Fruit fly (Drosophila melanogaster) whole organism, embryonic: ENCODE data around the gene Nmt.

ENCODE experiments used
- CG10147 ChIP-seq: fragments of 200-800 bp; sonication (Bioruptor generic); optimal IDR thresholded peaks from 2 replicates; lab custom pipeline; 2019; ENCODE audit warnings: missing biosample characterization, mild to moderate bottlenecking, missing genetic modification characterization, moderate library complexity
- CG10267 ChIP-seq: fragments of 200-800 bp; sonication (Bioruptor generic); optimal IDR thresholded peaks from 2 replicates; lab custom pipeline; 2018; ENCODE audit warnings: missing biosample characterization, mild to moderate bottlenecking, missing genetic modification characterization, moderate library complexity
- CG10431 ChIP-seq: fragments of 200-800 bp; sonication (Bioruptor generic); optimal IDR thresholded peaks from 3 replicates; lab custom pipeline; 2018; ENCODE audit warnings: missing biosample characterization, mild to moderate bottlenecking, missing genetic modification characterization
- CG11093 ChIP-seq: fragments of 200-800 bp; sonication (Bioruptor generic); IDR thresholded peaks from 3 replicates; pipeline ENCODE4 v1.3.6; 2022; ENCODE audit warnings: missing biosample characterization, missing genetic modification characterization
- CG11504 ChIP-seq: fragments of 200-800 bp; sonication (Bioruptor generic); optimal IDR thresholded peaks from 3 replicates; lab custom pipeline; 2019; ENCODE audit warnings: missing biosample characterization, mild to moderate bottlenecking, missing genetic modification characterization, moderate library complexity
- CG12155 ChIP-seq: fragments of 200-800 bp; sonication (Bioruptor generic); optimal IDR thresholded peaks from 3 replicates; lab custom pipeline; 2016; ENCODE audit warnings: missing biosample characterization, missing genetic modification characterization
- CG13287 ChIP-seq: fragments of 200-800 bp; sonication (Bioruptor generic); IDR thresholded peaks from 2 replicates; pipeline ENCODE4 v1.3.6; 2022; ENCODE audit warnings: missing biosample characterization, missing genetic modification characterization; ENCODE audit not compliant: partially characterized antibody
- CG16779 ChIP-seq: fragments of 200-800 bp; sonication (Bioruptor generic); IDR thresholded peaks from 2 replicates; pipeline ENCODE4 v1.3.6; 2022; ENCODE audit warnings: missing biosample characterization, missing genetic modification characterization
- CG17359 ChIP-seq: fragments of 200-800 bp; sonication (Bioruptor generic); optimal IDR thresholded peaks from 3 replicates; lab custom pipeline; 2018; ENCODE audit warnings: missing biosample characterization, mild to moderate bottlenecking, missing genetic modification characterization, moderate library complexity
- CG2116 ChIP-seq: fragments of 200-800 bp; sonication (Bioruptor generic); optimal IDR thresholded peaks from 3 replicates; lab custom pipeline; 2018; ENCODE audit warnings: missing biosample characterization, mild to moderate bottlenecking, missing genetic modification characterization
- CG2202 ChIP-seq: fragments of 200-800 bp; sonication (Bioruptor generic); optimal IDR thresholded peaks from 2 replicates; lab custom pipeline; 2018; ENCODE audit warnings: missing biosample characterization, mild to moderate bottlenecking, missing genetic modification characterization
- CG2712 ChIP-seq: fragments of 200-800 bp; optimal IDR thresholded peaks from 3 replicates; lab custom pipeline; 2019; ENCODE audit warnings: missing biosample characterization, mild to moderate bottlenecking, missing genetic modification characterization, moderate library complexity
- CG3065 ChIP-seq: fragments of 200-800 bp; sonication (Bioruptor generic); optimal IDR thresholded peaks from 2 replicates; lab custom pipeline; 2016; ENCODE audit warnings: missing biosample characterization, missing genetic modification characterization
- CG3838 ChIP-seq: fragments of 200-800 bp; sonication (Bioruptor generic); optimal IDR thresholded peaks from 3 replicates; lab custom pipeline; 2016; ENCODE audit warnings: missing biosample characterization, missing genetic modification characterization
- CG4360 ChIP-seq: fragments of 200-800 bp; sonication (Bioruptor generic); IDR thresholded peaks from 2 replicates; pipeline ENCODE4 v1.3.6; 2022; ENCODE audit warnings: missing biosample characterization, missing genetic modification characterization
- CG6683 ChIP-seq: fragments of 200-800 bp; sonication (Bioruptor generic); optimal IDR thresholded peaks from 2 replicates; lab custom pipeline; 2017; ENCODE audit warnings: missing biosample characterization, mild to moderate bottlenecking, missing genetic modification characterization, missing genetic modification reagents
- CG7786 ChIP-seq: fragments of 200-800 bp; sonication (Bioruptor generic); optimal IDR thresholded peaks from 2 replicates; lab custom pipeline; 2016; ENCODE audit warnings: missing biosample characterization, missing genetic modification characterization
- CG7839 ChIP-seq: fragments of 200-800 bp; sonication (Bioruptor generic); optimal IDR thresholded peaks from 3 replicates; lab custom pipeline; 2018; ENCODE audit warnings: missing biosample characterization, mild to moderate bottlenecking, missing genetic modification characterization, moderate library complexity
- CG8388 ChIP-seq: fragments of 200-800 bp; sonication (Bioruptor generic); optimal IDR thresholded peaks from 2 replicates; lab custom pipeline; 2019; ENCODE audit warnings: missing biosample characterization, mild to moderate bottlenecking, missing genetic modification characterization, moderate library complexity
- CG8765 ChIP-seq: fragments of 200-800 bp; sonication (Bioruptor generic); IDR thresholded peaks from 2 replicates; pipeline ENCODE4 v1.3.6; 2022; ENCODE audit warnings: missing biosample characterization, missing genetic modification characterization
- D ChIP-seq, 2 experiments: fragments of 200-800 bp in 1 of 2; fragments of >200 bp in 1 of 2; sonication (Bioruptor generic) in 1 of 2; optimal IDR thresholded peaks; 2 replicates in 1 of 2; 3 replicates in 1 of 2; lab custom pipeline; 2017; ENCODE audit warnings: mild to moderate bottlenecking in 1 of 2, missing biosample characterization in 1 of 2, missing genetic modification characterization in 1 of 2, missing genetic modification reagents in 1 of 2
- E2f1 ChIP-seq: fragments of 200-800 bp; sonication (Bioruptor generic); IDR thresholded peaks from 2 replicates; pipeline ENCODE4 v1.3.6; 2022; ENCODE audit warnings: missing biosample characterization, missing genetic modification characterization
- Ets97D ChIP-seq: fragments of 200-800 bp; sonication (Bioruptor generic); optimal IDR thresholded peaks from 3 replicates; lab custom pipeline; 2016; ENCODE audit warnings: missing biosample characterization, missing genetic modification characterization
- Mad ChIP-seq: fragments of 200-800 bp; sonication (Bioruptor generic); optimal IDR thresholded peaks from 2 replicates; lab custom pipeline; 2016; ENCODE audit warnings: missing biosample characterization, missing genetic modification characterization
- Oaz ChIP-seq: fragments of 200-800 bp; sonication (Bioruptor generic); IDR thresholded peaks from 2 replicates; pipeline ENCODE4 v1.3.6; 2022; ENCODE audit warnings: missing biosample characterization, missing genetic modification characterization
- Sox100B ChIP-seq: fragments of 200-800 bp; sonication (Bioruptor generic); optimal IDR thresholded peaks from 3 replicates; lab custom pipeline; 2018; ENCODE audit warnings: missing biosample characterization, mild to moderate bottlenecking, missing genetic modification characterization
- ac ChIP-seq: fragments of 200-800 bp; sonication (Bioruptor generic); optimal IDR thresholded peaks from 3 replicates; lab custom pipeline; 2017; ENCODE audit warnings: missing biosample characterization, mild to moderate bottlenecking, missing genetic modification characterization
- ase ChIP-seq: fragments of 200-800 bp; sonication (Bioruptor generic); IDR thresholded peaks from 3 replicates; pipeline ENCODE4 v1.3.6; 2022; ENCODE audit warnings: missing biosample characterization, missing genetic modification characterization
- bigmax ChIP-seq: fragments of 200-800 bp; sonication (Bioruptor generic); optimal IDR thresholded peaks from 2 replicates; lab custom pipeline; 2018; ENCODE audit warnings: missing biosample characterization, mild to moderate bottlenecking, missing genetic modification characterization
- bsh ChIP-seq, 2 experiments: fragments of 200-800 bp; sonication (Bioruptor generic); optimal IDR thresholded peaks; 2 replicates each; lab custom pipeline; 2017 to 2018; ENCODE audit warnings: mild to moderate bottlenecking in 2 of 2, missing biosample characterization in 2 of 2, missing genetic modification characterization in 2 of 2, moderate library complexity in 1 of 2
- chif ChIP-seq, 2 experiments: fragments of 200-800 bp; sonication (Bioruptor generic); optimal IDR thresholded peaks; 3 replicates each; lab custom pipeline; 2016; ENCODE audit warnings: missing biosample characterization in 2 of 2, missing genetic modification characterization in 2 of 2
- emc ChIP-seq: fragments of 200-800 bp; sonication (Bioruptor generic); optimal IDR thresholded peaks from 2 replicates; lab custom pipeline; 2016; ENCODE audit warnings: missing biosample characterization, missing genetic modification characterization
- eve ChIP-seq, 2 experiments: fragments of >200 bp; optimal IDR thresholded peaks; 2 replicates each; lab custom pipeline; 2017; ENCODE audit warnings: missing biosample characterization in 2 of 2, missing genetic modification characterization in 2 of 2
- exex ChIP-seq: fragments of 200-800 bp; sonication (Bioruptor generic); optimal IDR thresholded peaks from 4 replicates; lab custom pipeline; 2018; ENCODE audit warnings: missing biosample characterization, mild to moderate bottlenecking, missing genetic modification characterization, moderate library complexity
- fd96Cb ChIP-seq: fragments of 200-800 bp; sonication (Bioruptor generic); optimal IDR thresholded peaks from 2 replicates; lab custom pipeline; 2018; ENCODE audit warnings: missing biosample characterization, mild to moderate bottlenecking, missing genetic modification characterization, moderate library complexity
- gce ChIP-seq: fragments of 200-800 bp; sonication (Bioruptor generic); IDR thresholded peaks from 3 replicates; pipeline ENCODE4 v1.3.6; 2022; ENCODE audit warnings: missing biosample characterization, missing genetic modification characterization
- gcm ChIP-seq: fragments of 200-800 bp; sonication (Bioruptor generic); optimal IDR thresholded peaks from 2 replicates; lab custom pipeline; 2019; ENCODE audit warnings: missing biosample characterization, mild to moderate bottlenecking, missing genetic modification characterization, moderate library complexity
- ham ChIP-seq: fragments of 200-800 bp; sonication (Bioruptor generic); IDR thresholded peaks from 2 replicates; pipeline ENCODE4 v1.3.6; 2022; ENCODE audit warnings: missing biosample characterization, missing genetic modification characterization
- kay ChIP-seq: fragments of 200-800 bp; sonication (Bioruptor generic); optimal IDR thresholded peaks from 2 replicates; lab custom pipeline; 2016; ENCODE audit warnings: missing biosample characterization, missing genetic modification characterization
- ken ChIP-seq: fragments of 200-800 bp; sonication (Bioruptor generic); IDR thresholded peaks from 3 replicates; pipeline ENCODE4 v1.3.6; 2022; ENCODE audit warnings: missing biosample characterization, missing genetic modification characterization
- klu ChIP-seq: fragments of 200-800 bp; sonication (Bioruptor generic); IDR thresholded peaks from 2 replicates; pipeline ENCODE4 v1.3.6; 2022; ENCODE audit warnings: missing biosample characterization, missing genetic modification characterization
- pan ChIP-seq, 4 experiments: fragments of >200 bp in 3 of 4; fragments of 200-800 bp in 1 of 4; sonication (Bioruptor generic) in 1 of 4; optimal IDR thresholded peaks in 3 of 4; IDR thresholded peaks in 1 of 4; 2 replicates each; pipeline versions ENCODE4 v1.3.6 to Lab custom; 2017 to 2022; ENCODE audit warnings: missing biosample characterization in 2 of 4, missing genetic modification characterization in 2 of 4, mixed read lengths in 1 of 4
- ranshi ChIP-seq: fragments of 200-800 bp; sonication (Bioruptor generic); IDR thresholded peaks from 2 replicates; pipeline ENCODE4 v1.3.6; 2022; ENCODE audit warnings: missing biosample characterization, missing genetic modification characterization
- sisA ChIP-seq: fragments of 200-800 bp; sonication (Bioruptor generic); IDR thresholded peaks from 2 replicates; pipeline ENCODE4 v1.3.6; 2022; ENCODE audit warnings: missing biosample characterization, missing genetic modification characterization
- slp2 ChIP-seq: fragments of 200-800 bp; sonication (Bioruptor generic); optimal IDR thresholded peaks from 2 replicates; lab custom pipeline; 2016; ENCODE audit warnings: missing biosample characterization, missing genetic modification characterization
- sna ChIP-seq: fragments of 200-800 bp; sonication (Bioruptor generic); IDR thresholded peaks from 2 replicates; pipeline ENCODE4 v1.3.6; 2022; ENCODE audit warnings: missing biosample characterization, missing genetic modification characterization; ENCODE audit not compliant: partially characterized antibody
- sug ChIP-seq: fragments of 200-800 bp; optimal IDR thresholded peaks from 2 replicates; lab custom pipeline; 2019; ENCODE audit warnings: missing biosample characterization, mild to moderate bottlenecking, missing genetic modification characterization, moderate library complexity
- trh ChIP-seq: fragments of 200-800 bp; sonication (Bioruptor generic); optimal IDR thresholded peaks from 2 replicates; lab custom pipeline; 2016; ENCODE audit warnings: missing biosample characterization, missing genetic modification characterization
- zen ChIP-seq: fragments of 200-800 bp; sonication (Bioruptor generic); optimal IDR thresholded peaks from 3 replicates; lab custom pipeline; 2018; ENCODE audit warnings: missing biosample characterization, mild to moderate bottlenecking, missing genetic modification characterization, moderate library complexity

Gene Nmt

dm6 chr3L:8127712-8128210 lies 50.5 kb downstream of the Nmt start, which contains the start of the genes Cds and Uba2 (continued):
- TF ChIP-seq exex (tag; lab: Kevin White, UChicago) (peak; percentile 81), D (optimal IDR thresholded peaks at IDR 0.05; lab: Kevin White, UChicago) (no peak), D (GFP tag; optimal IDR thresholded peaks at IDR 0.05; lab: Kevin White, UChicago) (peak; percentile 76), Sox100B (GFP tag; lab: Kevin White, UChicago) (peak; percentile 90), sisA (GFP tag; lab: Robert Waterston, UW) (peak; percentile 90), eve (GFP tag; optimal IDR thresholded peaks at IDR 0.05; lab: Kevin White, UChicago) (no peak), CG10431 (peak; percentile 81), ac (GFP tag; lab: Kevin White, UChicago) (peak; percentile 61), chif (GFP tag; optimal IDR thresholded peaks at IDR 0.05; lab: Kevin White, UChicago) (peak; percentile 47 to 67), CG11504 (tag; lab: Kevin White, UChicago) (no peak), pan (optimal IDR thresholded peaks at IDR 0.05; lab: Kevin White, UChicago) (no peak), pan (GFP tag; optimal IDR thresholded peaks at IDR 0.05 in 1 of 2, IDR thresholded peaks at IDR 0.05 in 1 of 2) (peak in 1 of 2 experiments; percentile 91), fd96Cb (tag; lab: Kevin White, UChicago) (peak; percentile 87), CG3065 (GFP tag; lab: Kevin White, UChicago) (peak; percentile 78), CG16779 (GFP tag; lab: Robert Waterston, UW) (peak; percentile 87), CG13287 (GFP tag; lab: Robert Waterston, UW) (peak; percentile 60), bigmax (GFP tag; lab: Kevin White, UChicago) (peak; percentile 32), Oaz (GFP tag; lab: Robert Waterston, UW) (peak; percentile 83), CG17359 (tag; lab: Kevin White, UChicago) (peak; percentile 92), CG8765 (GFP tag; lab: Robert Waterston, UW) (peak; percentile 79), CG11093 (GFP tag; lab: Robert Waterston, UW) (peak; percentile 84), trh (GFP tag; lab: Kevin White, UChicago) (peak; percentile 71), ase (GFP tag; lab: Robert Waterston, UW) (peak; percentile 85), sug (peak; percentile 96), zen (peak; percentile 85), E2f1 (GFP tag; lab: Robert Waterston, UW) (peak; percentile 88), bsh (GFP tag; optimal IDR thresholded peaks at IDR 0.05; lab: Kevin White, UChicago) (peak in 1 of 2 experiments; percentile 91), Ets97D (GFP tag; lab: Kevin White, UChicago) (peak; percentile 77), Mad (GFP tag; lab: Kevin White, UChicago) (peak; percentile 83), ham (peak; percentile 77), CG10147 (peak; percentile 93), CG2116 (GFP tag; lab: Kevin White, UChicago) (peak; percentile 91), gce (GFP tag; lab: Robert Waterston, UW) (0 out of 3 replicates have a peak, but pooled peaks have one; percentile 32), CG3838 (GFP tag; lab: Kevin White, UChicago) (peak; percentile 62), CG7786 (peak; percentile 66), gcm (GFP tag; lab: Kevin White, UChicago) (peak; percentile 88), CG8388 (GFP tag; lab: Kevin White, UChicago) (peak; percentile 90), sna (GFP tag; lab: Robert Waterston, UW) (no peak), slp2 (GFP tag; lab: Kevin White, UChicago) (peak; percentile 70), ranshi (GFP tag; lab: Robert Waterston, UW) (peak; percentile 89), ken (peak; percentile 90), klu (GFP tag; lab: Robert Waterston, UW) (peak; percentile 88), CG7839 (tag; lab: Kevin White, UChicago) (peak; percentile 91), CG2202 (peak; percentile 88), CG6683 (GFP tag; lab: Kevin White, UChicago) (peak; percentile 77), CG4360 (GFP tag; lab: Robert Waterston, UW) (peak; percentile 37; the same call in 1 of the 2 replicates), CG2712 (tag; lab: Kevin White, UChicago) (peak; percentile 94), CG10267 (tag; lab: Kevin White, UChicago) (peak; percentile 99), CG12155 (peak; percentile 94), emc (GFP tag; lab: Kevin White, UChicago) (peak; percentile 53), kay (GFP tag; lab: Kevin White, UChicago) (peak; percentile 90)
